Worm (Caenorhabditis elegans): ENCODE data around the gene rps-21.

Gene rps-21

ce11 chrIII:7215532-7215931 lies 26.1 kb upstream of the rps-21 start:
- no peak for TF ChIP-seq ceh-83 (GFP tag; optimal IDR thresholded peaks at IDR 0.05)
- no peak for TF ChIP-seq drap-1 (GFP tag; optimal IDR thresholded peaks at IDR 0.05)
- TF ChIP-seq ces-1 (GFP tag; optimal IDR thresholded peaks at IDR 0.05): no peak
- no peak for TF ChIP-seq ztf-11 (tag; optimal IDR thresholded peaks at IDR 0.05)
- TF ChIP-seq nhr-237 (tag; optimal IDR thresholded peaks at IDR 0.05): no peak
- TF ChIP-seq snpc-4 (tag; optimal IDR thresholded peaks at IDR 0.05): no peak
- TF ChIP-seq ceh-43 (GFP tag; optimal IDR thresholded peaks at IDR 0.05): no peak
- no peak for TF ChIP-seq nhr-28 (tag; optimal IDR thresholded peaks at IDR 0.05)
- TF ChIP-seq mep-1 (tag; optimal IDR thresholded peaks at IDR 0.05): no peak
- TF ChIP-seq elt-3 (tag; optimal IDR thresholded peaks at IDR 0.05): no peak
- TF ChIP-seq hlh-1 (tag; optimal IDR thresholded peaks at IDR 0.05): peak; percentile 99
- no peak for TF ChIP-seq pha-4 (tag; optimal IDR thresholded peaks at IDR 0.05)
- peak; percentile 42 for TF ChIP-seq unc-120 (tag; optimal IDR thresholded peaks at IDR 0.05; ENCODE audit: poor library complexity, severe bottlenecking)
- TF ChIP-seq cnd-1 (tag; optimal IDR thresholded peaks at IDR 0.05): no peak
- TF ChIP-seq ceh-39 (tag; optimal IDR thresholded peaks at IDR 0.05): no peak
- no peak for TF ChIP-seq lsy-2 (tag; optimal IDR thresholded peaks at IDR 0.05)
- TF ChIP-seq nhr-2 (tag; optimal IDR thresholded peaks at IDR 0.05): no peak
- TF ChIP-seq tbx-8 (GFP tag; optimal IDR thresholded peaks at IDR 0.05): no peak

- TF ChIP-seq mep-1 (tag; optimal IDR thresholded peaks at IDR 0.05): no peak
- no peak for TF ChIP-seq nhr-28 (tag; optimal IDR thresholded peaks at IDR 0.05)
- no peak for TF ChIP-seq blmp-1 (tag; optimal IDR thresholded peaks at IDR 0.05)
- no peak for TF ChIP-seq unc-120 (tag; optimal IDR thresholded peaks at IDR 0.05; ENCODE audit: poor library complexity, severe bottlenecking)
- no peak for TF ChIP-seq sem-2 (GFP tag; optimal IDR thresholded peaks at IDR 0.05)
- no peak for TF ChIP-seq ceh-43 (GFP tag; optimal IDR thresholded peaks at IDR 0.05)
- TF ChIP-seq sptf-1 (tag; optimal IDR thresholded peaks at IDR 0.05): no peak
- no peak for TF ChIP-seq ceh-83 (GFP tag; optimal IDR thresholded peaks at IDR 0.05)
- TF ChIP-seq nhr-12 (tag; optimal IDR thresholded peaks at IDR 0.05): no peak
- no peak for TF ChIP-seq mls-2 (tag; optimal IDR thresholded peaks at IDR 0.05)
- no peak for TF ChIP-seq pha-4 (tag; optimal IDR thresholded peaks at IDR 0.05)
- no peak for TF ChIP-seq ces-1 (GFP tag; optimal IDR thresholded peaks at IDR 0.05)
- TF ChIP-seq lsy-2 (tag; optimal IDR thresholded peaks at IDR 0.05): no peak
- TF ChIP-seq ceh-39 (tag; optimal IDR thresholded peaks at IDR 0.05): no peak
- TF ChIP-seq nhr-237 (tag; optimal IDR thresholded peaks at IDR 0.05): no peak
- no peak for TF ChIP-seq lin-13 (tag; optimal IDR thresholded peaks at IDR 0.05)
- TF ChIP-seq drap-1 (GFP tag; optimal IDR thresholded peaks at IDR 0.05): no peak
Measured at ce11 chrIII:7212028-7212427, 22.6 kb upstream of the rps-21 start.

DNA sequence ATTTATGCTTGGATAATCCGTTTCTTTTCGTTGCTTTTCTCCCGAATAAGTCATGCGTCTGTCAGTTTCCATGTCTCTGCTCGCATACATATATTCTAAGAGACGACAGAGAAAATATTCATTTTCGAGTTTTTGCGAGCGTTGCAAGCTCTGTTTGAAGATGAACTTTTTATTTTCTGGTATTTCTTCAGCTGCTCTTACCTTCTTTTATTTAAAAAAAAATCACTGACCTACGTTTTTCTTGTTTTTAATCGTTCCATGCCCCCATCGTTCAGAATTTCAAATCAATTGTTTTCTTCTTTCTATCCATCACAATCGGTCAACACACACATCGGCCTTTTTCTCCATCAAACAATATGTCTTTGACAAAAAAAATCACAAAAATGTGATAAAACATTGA lies 21.1 kb upstream of the rps-21 start:
- TF ChIP-seq lin-32 (GFP tag; optimal IDR thresholded peaks at IDR 0.05) (no peak), nhr-28 (tag; optimal IDR thresholded peaks at IDR 0.05) (no peak), sem-2 (GFP tag; optimal IDR thresholded peaks at IDR 0.05) (no peak), bed-3 (GFP tag; optimal IDR thresholded peaks at IDR 0.05) (no peak), snpc-4 (tag; optimal IDR thresholded peaks at IDR 0.05) (no peak), lin-13 (tag; optimal IDR thresholded peaks at IDR 0.05) (no peak), lsy-2 (tag; optimal IDR thresholded peaks at IDR 0.05) (no peak), nhr-76 (tag; optimal IDR thresholded peaks at IDR 0.05) (no peak), nhr-2 (tag; optimal IDR thresholded peaks at IDR 0.05) (no peak), nhr-12 (tag; optimal IDR thresholded peaks at IDR 0.05) (no peak), ztf-11 (tag; optimal IDR thresholded peaks at IDR 0.05) (no peak), tbx-8 (GFP tag; optimal IDR thresholded peaks at IDR 0.05) (no peak), mls-2 (tag; optimal IDR thresholded peaks at IDR 0.05) (no peak), nhr-237 (tag; optimal IDR thresholded peaks at IDR 0.05) (no peak), unc-120 (tag; optimal IDR thresholded peaks at IDR 0.05; ENCODE audit: poor library complexity, severe bottlenecking) (no peak), drap-1 (GFP tag; optimal IDR thresholded peaks at IDR 0.05) (no peak), M03D4.4 (tag; optimal IDR thresholded peaks at IDR 0.05) (no peak), unc-39 (tag; optimal IDR thresholded peaks at IDR 0.05) (no peak), ceh-39 (tag; optimal IDR thresholded peaks at IDR 0.05) (no peak)

DNA sequence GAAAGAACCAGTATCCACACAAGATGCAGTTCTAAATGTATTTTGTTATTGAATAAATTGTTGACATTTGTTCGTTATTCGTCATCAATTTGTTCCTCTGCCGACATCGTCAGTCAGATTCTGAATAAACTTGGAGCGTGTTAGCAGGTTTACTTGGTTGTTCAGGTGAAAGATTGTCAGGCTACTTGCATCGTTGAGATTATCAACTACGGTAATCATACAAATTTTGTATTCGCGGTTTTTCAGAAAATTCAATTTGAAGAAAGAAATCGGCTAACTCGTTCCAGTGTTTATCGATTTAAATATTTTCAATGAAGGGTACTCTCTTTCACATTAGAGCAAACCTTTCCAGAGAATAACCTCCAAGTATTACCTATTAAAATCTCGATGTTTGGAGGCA lies 20.3 kb upstream of the rps-21 start, which contains the start of gene R151.2:
R151.2 (plus strand) TSS at position 247 of the 400 bp plus-strand sequence.
- no peak for TF ChIP-seq tbx-8 (GFP tag; optimal IDR thresholded peaks at IDR 0.05)
- TF ChIP-seq hlh-1 (tag; optimal IDR thresholded peaks at IDR 0.05): no peak
- no peak for TF ChIP-seq elt-1 (tag; optimal IDR thresholded peaks at IDR 0.05; ENCODE audit: borderline replicate concordance, insufficient read depth)
- no peak for TF ChIP-seq M03D4.4 (tag; optimal IDR thresholded peaks at IDR 0.05)
- TF ChIP-seq flh-1 (GFP tag; optimal IDR thresholded peaks at IDR 0.05): no peak
- TF ChIP-seq cnd-1 (tag; optimal IDR thresholded peaks at IDR 0.05): no peak
- no peak for TF ChIP-seq sptf-1 (tag; optimal IDR thresholded peaks at IDR 0.05)
- TF ChIP-seq blmp-1 (tag; optimal IDR thresholded peaks at IDR 0.05): no peak
- TF ChIP-seq ceh-43 (GFP tag; optimal IDR thresholded peaks at IDR 0.05): no peak
- no peak for TF ChIP-seq sem-2 (GFP tag; optimal IDR thresholded peaks at IDR 0.05)
- no peak for TF ChIP-seq nhr-12 (tag; optimal IDR thresholded peaks at IDR 0.05)
- no peak for TF ChIP-seq mab-5 (tag; optimal IDR thresholded peaks at IDR 0.05)
- TF ChIP-seq nhr-76 (tag; optimal IDR thresholded peaks at IDR 0.05): no peak
- no peak for TF ChIP-seq pha-4 (tag; optimal IDR thresholded peaks at IDR 0.05)
- TF ChIP-seq lsy-2 (tag; optimal IDR thresholded peaks at IDR 0.05): no peak
- no peak for TF ChIP-seq elt-3 (tag; optimal IDR thresholded peaks at IDR 0.05)
- no peak for TF ChIP-seq ceh-83 (GFP tag; optimal IDR thresholded peaks at IDR 0.05)
- TF ChIP-seq unc-120 (tag; optimal IDR thresholded peaks at IDR 0.05; ENCODE audit: poor library complexity, severe bottlenecking): no peak

Data from whole organism, mixed stage, embryonic.